Worm (Caenorhabditis elegans) whole organism, L1 larva: ENCODE measurements around the gene M03B6.5.

Experiments used
- F16B12.6 ChIP-seq: fragments of 150-350 bp; optimal IDR thresholded peaks from 2 replicates; lab custom pipeline; 2014; ENCODE audit warnings: missing biosample characterization, missing genetic modification characterization
- alr-1 ChIP-seq: fragments of 200-800 bp; sonication (Bioruptor generic); optimal IDR thresholded peaks from 2 replicates; lab custom pipeline; 2018; ENCODE audit warnings: borderline replicate concordance, mild to moderate bottlenecking, missing genetic modification characterization, missing compliant biosample characterization
- ceh-63 ChIP-seq: fragments of 200-800 bp; sonication (Bioruptor generic); optimal IDR thresholded peaks from 2 replicates; lab custom pipeline; 2018; ENCODE audit warnings: mild to moderate bottlenecking, missing genetic modification characterization, missing compliant biosample characterization
- ceh-8 ChIP-seq: fragments of 200-800 bp; sonication (Bioruptor generic); optimal IDR thresholded peaks from 2 replicates; lab custom pipeline; 2018; ENCODE audit warnings: mild to moderate bottlenecking, missing genetic modification characterization, moderate library complexity, missing compliant biosample characterization
- ceh-82 ChIP-seq, 3 experiments: fragments of 150-350 bp in 1 of 3; sonication (generic microtip) in 2 of 3; optimal IDR thresholded peaks; 2 replicates each; lab custom pipeline; 2014 to 2017; ENCODE audit warnings: missing biosample characterization in 3 of 3, missing genetic modification characterization in 3 of 3
- ceh-90 ChIP-seq: sonication (generic microtip); optimal IDR thresholded peaks from 2 replicates; lab custom pipeline; 2016; ENCODE audit warnings: missing genetic modification characterization, missing compliant biosample characterization
- ces-1 ChIP-seq: fragments of 150-350 bp; optimal IDR thresholded peaks from 2 replicates; lab custom pipeline; 2014; ENCODE audit warnings: missing biosample characterization, missing genetic modification reagents, missing genetic modification characterization
- dsc-1 ChIP-seq: sonication (generic microtip); optimal IDR thresholded peaks from 2 replicates; lab custom pipeline; 2016; ENCODE audit warnings: mild to moderate bottlenecking, missing genetic modification characterization, missing compliant biosample characterization
- efl-1 ChIP-seq, 4 experiments: fragments of 150-350 bp; optimal IDR thresholded peaks in 3 of 4; peaks in 1 of 4; 1 replicate in 1 of 4; 2 replicates in 3 of 4; lab custom pipeline; 2014; ENCODE audit warnings: missing biosample characterization in 2 of 4, missing genetic modification characterization in 2 of 4, missing genetic modification reagents in 2 of 4
- efl-3 ChIP-seq: fragments of 200-800 bp; sonication (Bioruptor generic); optimal IDR thresholded peaks from 2 replicates; lab custom pipeline; 2018; ENCODE audit warnings: mild to moderate bottlenecking, missing genetic modification characterization, missing compliant biosample characterization
- elt-2 ChIP-seq: sonication (generic microtip); optimal IDR thresholded peaks from 2 replicates; lab custom pipeline; 2016; ENCODE audit warnings: missing genetic modification characterization, mild to moderate bottlenecking, inconsistent platforms, missing compliant biosample characterization, missing genetic modification reagents
- fkh-8 ChIP-seq: sonication (generic microtip); optimal IDR thresholded peaks from 2 replicates; lab custom pipeline; 2016; ENCODE audit warnings: mild to moderate bottlenecking, missing genetic modification characterization, missing compliant biosample characterization
- hlh-4 ChIP-seq: sonication (generic microtip); optimal IDR thresholded peaks from 2 replicates; lab custom pipeline; 2016; ENCODE audit warnings: mild to moderate bottlenecking, missing genetic modification characterization, missing compliant biosample characterization
- isw-1 ChIP-seq: fragments of 200-800 bp; sonication (Bioruptor generic); IDR thresholded peaks from 2 replicates; pipeline ENCODE4 v1.3.6; 2022; ENCODE audit warnings: missing genetic modification characterization, missing compliant biosample characterization
- lin-13 ChIP-seq: fragments of 150-350 bp; optimal IDR thresholded peaks from 2 replicates; lab custom pipeline; 2014; ENCODE audit warnings: missing biosample characterization, missing genetic modification reagents, missing genetic modification characterization
- lin-35 ChIP-seq, 2 experiments: fragments of 150-350 bp; optimal IDR thresholded peaks; 2 replicates each; lab custom pipeline; 2014; ENCODE audit warnings: missing biosample characterization in 2 of 2, missing genetic modification characterization in 2 of 2, missing genetic modification reagents in 2 of 2
- lir-3 ChIP-seq: sonication (generic microtip); optimal IDR thresholded peaks from 2 replicates; lab custom pipeline; 2016; ENCODE audit warnings: mild to moderate bottlenecking, missing genetic modification characterization, moderate library complexity, missing compliant biosample characterization; ENCODE audit not compliant: poor library complexity
- mdl-1 ChIP-seq, 2 experiments: fragments of 150-350 bp; optimal IDR thresholded peaks; 2 replicates each; lab custom pipeline; 2014 to 2017; ENCODE audit warnings: missing biosample characterization in 2 of 2, missing genetic modification characterization in 2 of 2, inconsistent platforms in 1 of 2
- mef-2 ChIP-seq: fragments of 150-350 bp; optimal IDR thresholded peaks from 2 replicates; lab custom pipeline; 2014; ENCODE audit warnings: missing biosample characterization, missing genetic modification characterization
- nhr-12 ChIP-seq: sonication (generic microtip); optimal IDR thresholded peaks from 2 replicates; lab custom pipeline; 2017; ENCODE audit warnings: missing biosample characterization, missing genetic modification characterization
- nhr-71 ChIP-seq: sonication (generic microtip); optimal IDR thresholded peaks from 2 replicates; lab custom pipeline; 2016; ENCODE audit warnings: mild to moderate bottlenecking, missing genetic modification characterization, moderate library complexity, missing compliant biosample characterization
- nhr-85 ChIP-seq: sonication (generic microtip); peaks from one replicate; lab custom pipeline; 2016; ENCODE audit warnings: missing genetic modification characterization, inconsistent platforms, missing compliant biosample characterization
- pax-3 ChIP-seq: fragments of 200-800 bp; sonication (Bioruptor generic); optimal IDR thresholded peaks from 2 replicates; lab custom pipeline; 2018; ENCODE audit warnings: mild to moderate bottlenecking, missing genetic modification characterization, moderate library complexity, missing compliant biosample characterization
- skn-1 ChIP-seq: fragments of 150-350 bp; optimal IDR thresholded peaks from 2 replicates; lab custom pipeline; 2014; ENCODE audit warnings: missing biosample characterization, missing genetic modification characterization
- snpc-4 ChIP-seq: fragments of 150-350 bp; optimal IDR thresholded peaks from 2 replicates; lab custom pipeline; 2014; ENCODE audit warnings: missing biosample characterization, missing genetic modification characterization
- snu-23 ChIP-seq: sonication (generic microtip); optimal IDR thresholded peaks from 2 replicates; lab custom pipeline; 2016; ENCODE audit warnings: missing genetic modification characterization, missing compliant biosample characterization
- sox-4 ChIP-seq: sonication (generic microtip); optimal IDR thresholded peaks from 2 replicates; lab custom pipeline; 2016; ENCODE audit warnings: missing genetic modification characterization, missing compliant biosample characterization
- swsn-7 ChIP-seq: sonication (generic microtip); optimal IDR thresholded peaks from 2 replicates; lab custom pipeline; 2016; ENCODE audit warnings: missing genetic modification characterization, missing compliant biosample characterization
- tlp-1 ChIP-seq: fragments of 150-350 bp; optimal IDR thresholded peaks from 2 replicates; lab custom pipeline; 2014; ENCODE audit warnings: missing biosample characterization, missing genetic modification characterization
- unc-130 ChIP-seq: fragments of 150-350 bp; optimal IDR thresholded peaks from 2 replicates; lab custom pipeline; 2017; ENCODE audit warnings: missing biosample characterization, missing genetic modification characterization, inconsistent platforms
- zag-1 ChIP-seq: fragments of 150-350 bp; optimal IDR thresholded peaks from 2 replicates; lab custom pipeline; 2014; ENCODE audit warnings: missing biosample characterization, missing genetic modification characterization
- ztf-11 ChIP-seq, 2 experiments: sonication (generic microtip); optimal IDR thresholded peaks; 2 replicates each; lab custom pipeline; 2016 to 2017; ENCODE audit warnings: missing genetic modification characterization in 2 of 2, missing biosample characterization in 1 of 2, missing compliant biosample characterization in 1 of 2

Gene M03B6.5

ce11 chrX:13818791-13819190 lies 25.0 kb upstream of the M03B6.5 start:
- peak; percentile 65 for TF ChIP-seq elt-2 (tag; lab: Kevin White, UChicago)
- TF ChIP-seq ces-1 (GFP tag; lab: Kevin White, UChicago) = no peak
- TF ChIP-seq ceh-90 (tag; lab: Kevin White, UChicago) = no peak
- no peak for TF ChIP-seq snu-23 (GFP tag; lab: Kevin White, UChicago)

ce11 chrX:13823482-13823881 lies 20.3 kb upstream of the M03B6.5 start, which contains the start of gene twk-23:
Gene twk-23 (minus strand): TSS chrX:13823582.
- no peak for TF ChIP-seq efl-1 (optimal IDR thresholded peaks at IDR 0.05; lab: Kevin White, UChicago)
- peak in 1 of 2 experiments; percentile 16 for TF ChIP-seq efl-1 (GFP tag; optimal IDR thresholded peaks at IDR 0.05 in 1 of 2; lab: Kevin White, UChicago)
- no peak for TF ChIP-seq F16B12.6 (tag; lab: Kevin White, UChicago)

ce11 chrX:13833448-13833847 lies 10.3 kb upstream of the M03B6.5 start:
- TF ChIP-seq tlp-1 (tag; lab: Kevin White, UChicago) = no peak
- TF ChIP-seq snpc-4 (tag; lab: Kevin White, UChicago) = peak; percentile 63
- TF ChIP-seq, all 84 proteins: peak for 1

- TF ChIP-seq lir-3 (tag; lab: Kevin White, UChicago) = no peak
- no peak for TF ChIP-seq isw-1 (GFP tag; lab: Robert Waterston, UW)
- no peak for TF ChIP-seq ceh-63 (GFP tag; lab: Kevin White, UChicago)
- TF ChIP-seq ceh-90 (tag; lab: Kevin White, UChicago) = no peak
- no peak for TF ChIP-seq sox-4 (tag; lab: Kevin White, UChicago)
- TF ChIP-seq mdl-1 (tag; optimal IDR thresholded peaks at IDR 0.05; lab: Kevin White, UChicago) = no peak
- no peak for TF ChIP-seq lin-35 (GFP tag; optimal IDR thresholded peaks at IDR 0.05; lab: Kevin White, UChicago)
- TF ChIP-seq skn-1 = no peak
- no peak for TF ChIP-seq elt-2 (tag; lab: Kevin White, UChicago)
- no peak for TF ChIP-seq hlh-4 (tag; lab: Kevin White, UChicago)
- TF ChIP-seq ces-1 (GFP tag; lab: Kevin White, UChicago) = no peak
These were observed 9.6 kb upstream of the M03B6.5 start, which contains the start of gene F19D8.2 for ce11 chrX:13834127-13834526. Gene F19D8.2 (plus strand): TSS chrX:13834427.

ce11 chrX:13838019-13838418 lies 5.8 kb upstream of the M03B6.5 start:
- TF ChIP-seq fkh-8 (tag; lab: Kevin White, UChicago) (peak; percentile 65), nhr-71 (peak; percentile 17), mef-2 (tag; lab: Kevin White, UChicago) (no peak), ceh-8 (GFP tag; lab: Kevin White, UChicago) (peak; percentile 5), dsc-1 (tag; lab: Kevin White, UChicago) (peak; percentile 81), nhr-12 (tag; lab: Kevin White, UChicago) (no peak), pax-3 (tag; lab: Kevin White, UChicago) (peak; percentile 61), hlh-4 (tag; lab: Kevin White, UChicago) (peak; percentile 31)

- no peak for TF ChIP-seq unc-130 (tag; lab: Kevin White, UChicago)
- TF ChIP-seq hlh-4 (tag; lab: Kevin White, UChicago) = no peak
- no peak for TF ChIP-seq elt-2 (tag; lab: Kevin White, UChicago)
- no peak for TF ChIP-seq efl-3 (GFP tag; lab: Kevin White, UChicago)
- TF ChIP-seq zag-1 = no peak
- no peak for TF ChIP-seq snu-23 (GFP tag; lab: Kevin White, UChicago)
- TF ChIP-seq lin-13 (GFP tag; lab: Kevin White, UChicago) = no peak
- no peak for TF ChIP-seq nhr-85 (tag; lab: Kevin White, UChicago)
- TF ChIP-seq ztf-11 (tag; optimal IDR thresholded peaks at IDR 0.05; lab: Kevin White, UChicago) = no peak
- TF ChIP-seq alr-1 (tag; lab: Kevin White, UChicago) = no peak
- no peak for TF ChIP-seq ceh-82 (tag; optimal IDR thresholded peaks at IDR 0.05; lab: Kevin White, UChicago)
- no peak for TF ChIP-seq swsn-7 (tag; lab: Kevin White, UChicago)
- no peak for TF ChIP-seq isw-1 (GFP tag; lab: Robert Waterston, UW)
- TF ChIP-seq, all 84 proteins: peak for 0
These were observed 3.4 kb upstream of the M03B6.5 start for ce11 chrX:13840336-13840735.
